Worm (Caenorhabditis elegans) whole organism, L1 larva: ENCODE data around the gene mthf-1.

ENCODE experiments used
- C04F5.9 ChIP-seq: sonication (generic microtip); optimal IDR thresholded peaks from 2 replicates; lab custom pipeline; 2016; ENCODE audit warnings: missing genetic modification characterization, missing compliant biosample characterization
- C34B4.2 ChIP-seq: sonication (generic microtip); optimal IDR thresholded peaks from 2 replicates; lab custom pipeline; 2017; ENCODE audit warnings: mild to moderate bottlenecking, missing genetic modification characterization, missing compliant biosample characterization
- ama-1 ChIP-seq: fragments of 150-350 bp; optimal IDR thresholded peaks from 2 replicates; lab custom pipeline; 2014
- blmp-1 ChIP-seq: fragments of 150-350 bp; optimal IDR thresholded peaks from 2 replicates; lab custom pipeline; 2014; ENCODE audit warnings: missing biosample characterization, missing genetic modification characterization
- ceh-63 ChIP-seq: fragments of 200-800 bp; sonication (Bioruptor generic); optimal IDR thresholded peaks from 2 replicates; lab custom pipeline; 2018; ENCODE audit warnings: mild to moderate bottlenecking, missing genetic modification characterization, missing compliant biosample characterization
- ceh-8 ChIP-seq: fragments of 200-800 bp; sonication (Bioruptor generic); optimal IDR thresholded peaks from 2 replicates; lab custom pipeline; 2018; ENCODE audit warnings: mild to moderate bottlenecking, missing genetic modification characterization, moderate library complexity, missing compliant biosample characterization
- ceh-90 ChIP-seq: sonication (generic microtip); optimal IDR thresholded peaks from 2 replicates; lab custom pipeline; 2016; ENCODE audit warnings: missing genetic modification characterization, missing compliant biosample characterization
- dpl-1 ChIP-seq, 3 experiments: fragments of 150-350 bp in 2 of 3; sonication (generic microtip) in 1 of 3; optimal IDR thresholded peaks; 2 replicates each; lab custom pipeline; 2014 to 2017; ENCODE audit warnings: missing biosample characterization in 3 of 3, missing genetic modification characterization in 3 of 3, missing genetic modification reagents in 3 of 3
- efl-3 ChIP-seq: fragments of 200-800 bp; sonication (Bioruptor generic); optimal IDR thresholded peaks from 2 replicates; lab custom pipeline; 2018; ENCODE audit warnings: mild to moderate bottlenecking, missing genetic modification characterization, missing compliant biosample characterization
- egl-27 ChIP-seq, 2 experiments: fragments of 150-350 bp in 1 of 2; sonication (generic microtip); optimal IDR thresholded peaks; 3 replicates each; lab custom pipeline; 2017 to 2018; ENCODE audit warnings: missing biosample characterization in 2 of 2, missing genetic modification characterization in 2 of 2, missing genetic modification reagents in 2 of 2
- elt-3 ChIP-seq, 6 experiments: fragments of 150-350 bp in 1 of 6; sonication (generic microtip); optimal IDR thresholded peaks; 2 replicates each; lab custom pipeline; 2017 to 2018; ENCODE audit warnings: missing biosample characterization in 6 of 6, missing genetic modification characterization in 6 of 6, inconsistent platforms in 1 of 6
- fkh-8 ChIP-seq: sonication (generic microtip); optimal IDR thresholded peaks from 2 replicates; lab custom pipeline; 2016; ENCODE audit warnings: mild to moderate bottlenecking, missing genetic modification characterization, missing compliant biosample characterization
- irx-1 ChIP-seq: sonication (generic microtip); optimal IDR thresholded peaks from 2 replicates; lab custom pipeline; 2016; ENCODE audit warnings: missing genetic modification characterization, missing compliant biosample characterization
- jun-1 ChIP-seq: fragments of 150-350 bp; optimal IDR thresholded peaks from 2 replicates; lab custom pipeline; 2014; ENCODE audit warnings: missing biosample characterization, missing genetic modification reagents, missing genetic modification characterization
- lin-15B ChIP-seq: fragments of 150-350 bp; sonication (generic microtip); optimal IDR thresholded peaks from 3 replicates; lab custom pipeline; 2014; ENCODE audit warnings: missing biosample characterization, missing genetic modification characterization
- lin-35 ChIP-seq, 2 experiments: fragments of 150-350 bp; optimal IDR thresholded peaks; 2 replicates each; lab custom pipeline; 2014; ENCODE audit warnings: missing biosample characterization in 2 of 2, missing genetic modification characterization in 2 of 2, missing genetic modification reagents in 2 of 2
- lir-3 ChIP-seq: sonication (generic microtip); optimal IDR thresholded peaks from 2 replicates; lab custom pipeline; 2016; ENCODE audit warnings: mild to moderate bottlenecking, missing genetic modification characterization, moderate library complexity, missing compliant biosample characterization; ENCODE audit not compliant: poor library complexity
- nhr-11 ChIP-seq: fragments of 150-350 bp; optimal IDR thresholded peaks from 2 replicates; lab custom pipeline; 2014; ENCODE audit warnings: missing biosample characterization, missing genetic modification characterization
- nhr-19 ChIP-seq: fragments of 200-800 bp; sonication (Bioruptor generic); conservative IDR thresholded peaks from 2 replicates; pipeline ENCODE4 v1.3.6; 2022; ENCODE audit warnings: missing genetic modification characterization, missing compliant biosample characterization
- nhr-20 ChIP-seq: sonication (generic microtip); optimal IDR thresholded peaks from 2 replicates; lab custom pipeline; 2016; ENCODE audit warnings: mild to moderate bottlenecking, missing genetic modification characterization, missing compliant biosample characterization
- rnt-1 ChIP-seq: sonication (generic microtip); optimal IDR thresholded peaks from 2 replicates; lab custom pipeline; 2016; ENCODE audit warnings: mild to moderate bottlenecking, missing genetic modification characterization, moderate library complexity, missing compliant biosample characterization
- skn-1 ChIP-seq: fragments of 150-350 bp; optimal IDR thresholded peaks from 2 replicates; lab custom pipeline; 2014; ENCODE audit warnings: missing biosample characterization, missing genetic modification characterization
- snu-23 ChIP-seq: sonication (generic microtip); optimal IDR thresholded peaks from 2 replicates; lab custom pipeline; 2016; ENCODE audit warnings: missing genetic modification characterization, missing compliant biosample characterization
- sptf-1 ChIP-seq: fragments of 150-350 bp; optimal IDR thresholded peaks from 2 replicates; lab custom pipeline; 2014; ENCODE audit warnings: missing biosample characterization, missing genetic modification characterization
- tbx-2 ChIP-seq: sonication (generic microtip); optimal IDR thresholded peaks from 2 replicates; lab custom pipeline; 2016; ENCODE audit warnings: missing genetic modification characterization, missing compliant biosample characterization
- unc-130 ChIP-seq: fragments of 150-350 bp; optimal IDR thresholded peaks from 2 replicates; lab custom pipeline; 2017; ENCODE audit warnings: missing biosample characterization, missing genetic modification characterization, inconsistent platforms
- unc-62 ChIP-seq: fragments of 150-350 bp; optimal IDR thresholded peaks from 2 replicates; lab custom pipeline; 2014; ENCODE audit warnings: missing biosample characterization, missing genetic modification reagents, missing genetic modification characterization
- unc-86 ChIP-seq: sonication (generic microtip); optimal IDR thresholded peaks from 2 replicates; lab custom pipeline; 2016; ENCODE audit warnings: missing genetic modification characterization, missing compliant biosample characterization
- zip-4 ChIP-seq: fragments of 200-800 bp; sonication (Bioruptor generic); optimal IDR thresholded peaks from 2 replicates; lab custom pipeline; 2018; ENCODE audit warnings: mild to moderate bottlenecking, missing genetic modification characterization, moderate library complexity, missing compliant biosample characterization
- ztf-11 ChIP-seq, 2 experiments: sonication (generic microtip); optimal IDR thresholded peaks; 2 replicates each; lab custom pipeline; 2016 to 2017; ENCODE audit warnings: missing genetic modification characterization in 2 of 2, missing biosample characterization in 1 of 2, missing compliant biosample characterization in 1 of 2
- ztf-4 ChIP-seq: fragments of 150-350 bp; optimal IDR thresholded peaks from 2 replicates; lab custom pipeline; 2014; ENCODE audit warnings: missing biosample characterization, missing genetic modification characterization

mthf-1 gene

ce11 chrII:7814215-7814614 lies 36.6 kb upstream of the mthf-1 start:
- no peak for TF ChIP-seq zip-4 (GFP tag; lab: Kevin White, UChicago)
- TF ChIP-seq ztf-11 (tag; optimal IDR thresholded peaks at IDR 0.05; lab: Kevin White, UChicago): peak in 1 of 2 experiments; percentile 47
- TF ChIP-seq unc-86 (tag; lab: Kevin White, UChicago): peak; percentile 50
- TF ChIP-seq tbx-2: peak; percentile 49

ce11 chrII:7813645-7814044 lies 36.0 kb upstream of the mthf-1 start:
- TF ChIP-seq irx-1 (tag; lab: Kevin White, UChicago) (no peak), unc-130 (tag; lab: Kevin White, UChicago) (no peak), skn-1 (tag; lab: Kevin White, UChicago) (no peak), lin-35 (GFP tag; optimal IDR thresholded peaks at IDR 0.05; lab: Kevin White, UChicago) (no peak), snu-23 (GFP tag; lab: Kevin White, UChicago) (no peak), efl-3 (GFP tag; lab: Kevin White, UChicago) (no peak), elt-3 (tag; optimal IDR thresholded peaks at IDR 0.05; lab: Kevin White, UChicago) (no peak), C34B4.2 (tag; lab: Kevin White, UChicago) (no peak), lin-15B (tag; lab: Kevin White, UChicago) (no peak), ztf-11 (tag; optimal IDR thresholded peaks at IDR 0.05; lab: Kevin White, UChicago) (no peak), nhr-11 (tag; lab: Kevin White, UChicago) (no peak), tbx-2 (no peak), C04F5.9 (tag; lab: Kevin White, UChicago) (no peak), nhr-20 (tag; lab: Kevin White, UChicago) (no peak), blmp-1 (tag; lab: Kevin White, UChicago) (no peak)

- TF ChIP-seq ceh-8 (GFP tag; lab: Kevin White, UChicago): no peak
- no peak for TF ChIP-seq jun-1
- TF ChIP-seq unc-62 (GFP tag; lab: Kevin White, UChicago): no peak
- no peak for TF ChIP-seq ztf-11 (tag; optimal IDR thresholded peaks at IDR 0.05; lab: Kevin White, UChicago)
- no peak for TF ChIP-seq dpl-1 (GFP tag; optimal IDR thresholded peaks at IDR 0.05; lab: Kevin White, UChicago)
- TF ChIP-seq sptf-1 (tag; lab: Kevin White, UChicago): no peak
- TF ChIP-seq ceh-63 (GFP tag; lab: Kevin White, UChicago): no peak
- TF ChIP-seq lir-3: no peak
- no peak for TF ChIP-seq ztf-4 (tag; lab: Kevin White, UChicago)
- no peak for TF ChIP-seq lin-35 (GFP tag; optimal IDR thresholded peaks at IDR 0.05; lab: Kevin White, UChicago)
- TF ChIP-seq nhr-19 (GFP tag; lab: Robert Waterston, UW): no peak
- no peak for TF ChIP-seq ceh-90 (tag; lab: Kevin White, UChicago)
These were observed 35.6 kb upstream of the mthf-1 start for ce11 chrII:7813237-7813636.

DNA sequence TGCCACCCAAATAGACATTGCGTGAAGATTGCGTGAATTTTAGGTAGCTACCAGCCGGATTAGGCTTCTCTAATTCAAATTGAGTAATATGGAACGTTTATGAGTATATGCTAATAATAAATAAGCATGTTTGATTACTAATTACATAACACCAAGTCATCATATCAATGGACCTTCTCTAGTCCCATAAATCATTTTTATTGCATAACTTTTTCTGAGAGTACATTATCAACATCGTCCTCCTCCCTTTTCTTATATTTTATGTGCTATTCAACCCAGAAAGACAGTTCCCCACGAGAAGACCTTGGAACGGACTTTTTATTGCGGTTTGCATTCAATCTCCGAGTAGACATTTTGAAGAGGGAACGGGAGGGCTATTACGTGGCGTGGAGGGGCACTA lies 34.7 kb upstream of the mthf-1 start:
- TF ChIP-seq egl-27 (tag; optimal IDR thresholded peaks at IDR 0.05; lab: Kevin White, UChicago) (no peak), ama-1 (lab: Kevin White, UChicago) (peak; percentile 7)

- no peak for TF ChIP-seq fkh-8 (tag; lab: Kevin White, UChicago)
- TF ChIP-seq rnt-1 (tag; lab: Kevin White, UChicago): peak; percentile 4
- TF ChIP-seq ztf-11 (tag; optimal IDR thresholded peaks at IDR 0.05; lab: Kevin White, UChicago): peak in 1 of 2 experiments; percentile 22
These were observed 33.4 kb upstream of the mthf-1 start, which contains the start of gene cki-1 for ce11 chrII:7810869-7811543. Gene cki-1 (plus strand): TSS chrII:7811240.
